Worm (Caenorhabditis elegans): ENCODE results near the gene aexr-2.

DNA sequence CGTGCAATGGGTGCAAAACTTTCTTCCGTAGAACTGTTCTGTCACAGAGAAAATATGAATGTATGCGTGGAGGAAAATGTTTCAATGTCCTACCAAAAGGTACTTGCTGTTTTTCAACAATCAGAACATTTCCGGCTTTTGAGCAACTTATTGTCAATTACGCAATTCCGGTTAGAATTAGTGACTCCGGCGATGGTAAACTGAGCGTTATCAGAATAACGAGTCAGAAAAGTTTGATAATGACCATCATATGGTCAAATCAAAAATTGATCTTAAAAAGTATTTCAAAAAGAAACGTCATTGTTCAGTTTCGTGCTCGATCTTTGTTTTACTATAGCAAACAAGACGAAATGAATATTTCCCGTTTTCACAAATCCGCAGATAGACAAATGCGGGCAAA lies 25.4 kb upstream of the aexr-2 start:
- TF ChIP-seq unc-42 (tag; optimal IDR thresholded peaks at IDR 0.05) (no peak), ama-1 (optimal IDR thresholded peaks at IDR 0.05) (no peak)
